Worm (Caenorhabditis elegans) whole organism, early embryonic: ENCODE measurements around the gene K01A6.5.

ENCODE experiments used
- B0310.2 ChIP-seq: sonication (generic microtip); optimal IDR thresholded peaks from 2 replicates; lab custom pipeline; 2016; ENCODE audit warnings: mild to moderate bottlenecking, missing genetic modification characterization, missing compliant biosample characterization
- F13C5.2 ChIP-seq: sonication (generic microtip); optimal IDR thresholded peaks from 2 replicates; lab custom pipeline; 2017; ENCODE audit warnings: mild to moderate bottlenecking, missing genetic modification characterization, inconsistent platforms, missing compliant biosample characterization
- aly-1 ChIP-seq: sonication (generic microtip); optimal IDR thresholded peaks from 2 replicates; lab custom pipeline; 2016; ENCODE audit warnings: missing genetic modification characterization, missing compliant biosample characterization
- ama-1 ChIP-seq: fragments of 150-350 bp; optimal IDR thresholded peaks from 2 replicates; lab custom pipeline; 2014
- ceh-13 ChIP-seq: fragments of 200-800 bp; sonication (Bioruptor generic); optimal IDR thresholded peaks from 2 replicates; lab custom pipeline; 2018; ENCODE audit warnings: mild to moderate bottlenecking, missing genetic modification characterization, missing compliant biosample characterization
- ceh-36 ChIP-seq: sonication (generic microtip); optimal IDR thresholded peaks from 2 replicates; lab custom pipeline; 2016; ENCODE audit warnings: missing genetic modification characterization, inconsistent platforms, missing compliant biosample characterization
- ets-7 ChIP-seq: sonication (generic microtip); optimal IDR thresholded peaks from 2 replicates; lab custom pipeline; 2016; ENCODE audit warnings: missing genotype, missing genetic modification characterization, missing compliant biosample characterization
- flt-1 ChIP-seq: fragments of 200-800 bp; sonication (Bioruptor generic); IDR thresholded peaks from 2 replicates; pipeline ENCODE4 v1.3.6; 2022; ENCODE audit warnings: missing genetic modification characterization, missing compliant biosample characterization
- hmbx-1 ChIP-seq: sonication (generic microtip); optimal IDR thresholded peaks from 2 replicates; lab custom pipeline; 2016; ENCODE audit warnings: mild to moderate bottlenecking, missing genetic modification characterization, missing compliant biosample characterization
- hmg-4 ChIP-seq: fragments of 200-800 bp; sonication (Bioruptor generic); optimal IDR thresholded peaks from 2 replicates; lab custom pipeline; 2018; ENCODE audit warnings: mild to moderate bottlenecking, missing genetic modification characterization, missing compliant biosample characterization
- hnd-1 ChIP-seq: sonication (generic microtip); optimal IDR thresholded peaks from 2 replicates; lab custom pipeline; 2016; ENCODE audit warnings: missing genetic modification characterization, missing compliant biosample characterization
- pes-1 ChIP-seq: fragments of 200-800 bp; sonication (Bioruptor generic); IDR thresholded peaks from 2 replicates; pipeline ENCODE4 v1.3.6; 2022; ENCODE audit warnings: missing genetic modification reagents, missing genetic modification characterization, missing compliant biosample characterization
- scrt-1 ChIP-seq: fragments of 200-800 bp; sonication (Bioruptor generic); IDR thresholded peaks from 2 replicates; pipeline ENCODE4 v1.3.6; 2022; ENCODE audit warnings: missing genetic modification characterization, missing compliant biosample characterization
- sea-1 ChIP-seq: fragments of 200-800 bp; sonication (Bioruptor generic); conservative IDR thresholded peaks from 2 replicates; pipeline ENCODE4 v1.3.6; 2022; ENCODE audit warnings: missing genetic modification characterization, missing compliant biosample characterization
- tbx-11 ChIP-seq: fragments of 200-800 bp; sonication (Bioruptor generic); IDR thresholded peaks from 2 replicates; pipeline ENCODE4 v1.3.6; 2022; ENCODE audit warnings: missing genetic modification characterization, missing compliant biosample characterization
- tbx-37 ChIP-seq: fragments of 200-800 bp; sonication (Bioruptor generic); conservative IDR thresholded peaks from 2 replicates; pipeline ENCODE4 v1.3.6; 2022; ENCODE audit warnings: missing genetic modification reagents, missing genetic modification characterization, missing compliant biosample characterization
- tra-4 ChIP-seq: sonication (generic microtip); optimal IDR thresholded peaks from 2 replicates; lab custom pipeline; 2017; ENCODE audit warnings: missing genetic modification characterization, missing compliant biosample characterization

Gene K01A6.5

ce11 chrIV:11710331-11710730 lies 32.2 kb upstream of the K01A6.5 start:
- TF ChIP-seq pes-1 (no peak), ama-1 (lab: Kevin White, UChicago) (no peak), ceh-36 (tag; lab: Kevin White, UChicago) (no peak), tbx-11 (GFP tag; lab: Robert Waterston, UW) (no peak), scrt-1 (GFP tag; lab: Robert Waterston, UW) (no peak), flt-1 (no peak), tra-4 (no peak), F13C5.2 (no peak), ets-7 (tag; lab: Kevin White, UChicago) (no peak), hmg-4 (GFP tag; lab: Kevin White, UChicago) (no peak), sea-1 (GFP tag; lab: Robert Waterston, UW) (no peak), tbx-37 (GFP tag; lab: Robert Waterston, UW) (no peak), hmbx-1 (tag; lab: Kevin White, UChicago) (no peak), B0310.2 (tag; lab: Kevin White, UChicago) (no peak), aly-1 (no peak), hnd-1 (no peak), ceh-13 (GFP tag; lab: Kevin White, UChicago) (no peak)

DNA sequence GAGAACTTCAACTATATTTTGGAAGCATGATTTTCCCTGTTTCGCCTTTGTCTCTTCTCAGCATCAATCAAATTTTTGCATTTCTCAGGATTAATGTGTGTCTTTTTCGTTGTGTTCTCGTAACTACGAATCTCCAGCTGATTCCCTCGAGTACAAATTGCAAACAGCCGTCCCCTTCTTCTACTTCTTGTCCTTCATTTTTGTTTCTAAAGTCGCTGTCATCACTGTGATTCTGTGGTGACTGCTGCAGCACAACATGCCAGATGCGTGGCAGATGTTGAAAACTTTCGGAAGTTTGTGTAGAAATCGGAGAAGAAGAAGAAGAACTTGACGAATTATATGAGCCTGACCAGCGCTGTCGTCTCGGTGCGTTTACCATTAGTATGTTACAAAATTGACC lies 29.2 kb upstream of the K01A6.5 start:
- TF ChIP-seq ceh-36 (tag; lab: Kevin White, UChicago): no peak
- no peak for TF ChIP-seq ama-1 (lab: Kevin White, UChicago)
- TF ChIP-seq tbx-37 (GFP tag; lab: Robert Waterston, UW): no peak
- no peak for TF ChIP-seq hnd-1
- TF ChIP-seq sea-1 (GFP tag; lab: Robert Waterston, UW): no peak
- TF ChIP-seq aly-1: no peak

- no peak for TF ChIP-seq ceh-13 (GFP tag; lab: Kevin White, UChicago)
- TF ChIP-seq ama-1 (lab: Kevin White, UChicago): no peak
- TF ChIP-seq tbx-37 (GFP tag; lab: Robert Waterston, UW): no peak
- no peak for TF ChIP-seq F13C5.2
- TF ChIP-seq scrt-1 (GFP tag; lab: Robert Waterston, UW): no peak
- no peak for TF ChIP-seq tra-4
These were observed 27.8 kb upstream of the K01A6.5 start, which contains the start of gene magi-1 for ce11 chrIV:11714739-11715138. magi-1 (plus strand) TSS chrIV:11715039.

- TF ChIP-seq B0310.2 (tag; lab: Kevin White, UChicago) (no peak), sea-1 (GFP tag; lab: Robert Waterston, UW) (no peak)
These were observed 26.1 kb upstream of the K01A6.5 start for ce11 chrIV:11716414-11716813.

- TF ChIP-seq ceh-13 (GFP tag; lab: Kevin White, UChicago) (no peak), scrt-1 (GFP tag; lab: Robert Waterston, UW) (no peak), hmg-4 (GFP tag; lab: Kevin White, UChicago) (peak; percentile 13), aly-1 (peak; percentile 52), flt-1 (no peak), hnd-1 (no peak), ceh-36 (tag; lab: Kevin White, UChicago) (no peak), B0310.2 (tag; lab: Kevin White, UChicago) (peak; percentile 82), F13C5.2 (no peak), ets-7 (tag; lab: Kevin White, UChicago) (peak; percentile 31)
These were observed 25.2 kb upstream of the K01A6.5 start for ce11 chrIV:11717094-11717876.

ce11 chrIV:11718653-11719052 lies 23.9 kb upstream of the K01A6.5 start:
- TF ChIP-seq B0310.2 (tag; lab: Kevin White, UChicago) (no peak), flt-1 (no peak), ceh-13 (GFP tag; lab: Kevin White, UChicago) (no peak), F13C5.2 (no peak), pes-1 (no peak), tbx-11 (GFP tag; lab: Robert Waterston, UW) (no peak)

DNA sequence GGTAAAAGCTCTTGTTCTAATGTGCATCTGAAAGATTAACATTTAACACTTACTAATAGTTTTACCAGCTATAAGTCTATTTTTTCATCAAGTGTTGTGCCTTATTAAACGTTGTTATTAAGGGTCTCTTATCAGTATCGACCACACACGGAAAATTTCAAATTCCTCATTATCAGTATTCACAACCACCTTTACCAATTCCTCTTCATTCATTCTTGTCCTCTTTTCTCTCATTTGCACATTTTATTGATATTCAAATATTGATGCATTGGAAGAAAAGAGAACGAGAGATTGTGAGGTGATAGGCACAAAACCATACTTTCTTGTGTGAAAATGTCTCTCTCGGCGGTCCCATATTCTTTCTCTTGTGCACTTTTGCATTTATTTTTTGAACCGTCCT lies 20.6 kb upstream of the K01A6.5 start:
- TF ChIP-seq tbx-37 (GFP tag; lab: Robert Waterston, UW) (no peak), ceh-36 (tag; lab: Kevin White, UChicago) (no peak), aly-1 (no peak), flt-1 (no peak), pes-1 (no peak), tra-4 (no peak), ama-1 (lab: Kevin White, UChicago) (no peak), hmg-4 (GFP tag; lab: Kevin White, UChicago) (no peak), sea-1 (GFP tag; lab: Robert Waterston, UW) (no peak), tbx-11 (GFP tag; lab: Robert Waterston, UW) (no peak), B0310.2 (tag; lab: Kevin White, UChicago) (no peak), ets-7 (tag; lab: Kevin White, UChicago) (no peak), scrt-1 (GFP tag; lab: Robert Waterston, UW) (no peak), ceh-13 (GFP tag; lab: Kevin White, UChicago) (no peak), F13C5.2 (no peak), hnd-1 (no peak)

- no peak for TF ChIP-seq ets-7 (tag; lab: Kevin White, UChicago)
- no peak for TF ChIP-seq F13C5.2
- no peak for TF ChIP-seq sea-1 (GFP tag; lab: Robert Waterston, UW)
- no peak for TF ChIP-seq tbx-37 (GFP tag; lab: Robert Waterston, UW)
- no peak for TF ChIP-seq aly-1
- TF ChIP-seq ceh-36 (tag; lab: Kevin White, UChicago): no peak
- TF ChIP-seq tbx-11 (GFP tag; lab: Robert Waterston, UW): no peak
- TF ChIP-seq hnd-1: no peak
- no peak for TF ChIP-seq ama-1 (lab: Kevin White, UChicago)
- no peak for TF ChIP-seq ceh-13 (GFP tag; lab: Kevin White, UChicago)
- TF ChIP-seq scrt-1 (GFP tag; lab: Robert Waterston, UW): no peak
- TF ChIP-seq hmbx-1 (tag; lab: Kevin White, UChicago): no peak
These were observed 19.3 kb upstream of the K01A6.5 start for ce11 chrIV:11723255-11723654.
